Fruit fly (Drosophila melanogaster): ENCODE data around the gene squ.

dm6 chr2L:16640846-16641245, 39.0 kb upstream of the squ start:
- no peak for TF ChIP-seq gem (tag; optimal IDR thresholded peaks at IDR 0.05)
- no peak for TF ChIP-seq al (GFP tag; IDR thresholded peaks at IDR 0.05)
- TF ChIP-seq D (optimal IDR thresholded peaks at IDR 0.05): no peak
- TF ChIP-seq D (GFP tag; optimal IDR thresholded peaks at IDR 0.05): no peak
- no peak for TF ChIP-seq danr (GFP tag; IDR thresholded peaks at IDR 0.05)
- no peak for TF ChIP-seq CG4854 (GFP tag; optimal IDR thresholded peaks at IDR 0.05)
- TF ChIP-seq GATAe (GFP tag; conservative IDR thresholded peaks at IDR 0.05): no peak
- TF ChIP-seq vvl (GFP tag; IDR thresholded peaks at IDR 0.05): no peak
- TF ChIP-seq CG32767 (GFP tag; IDR thresholded peaks at IDR 0.05): no peak
- TF ChIP-seq CG16779 (GFP tag; IDR thresholded peaks at IDR 0.05): no peak
- no peak for TF ChIP-seq CG12071 (GFP tag; optimal IDR thresholded peaks at IDR 0.05)
- TF ChIP-seq peb (GFP tag; IDR thresholded peaks at IDR 0.05): no peak

Measured in whole organism, embryonic.